Worm (Caenorhabditis elegans) whole organism, L1 larva: ENCODE measurements around the gene srx-116.

Experiments
- blmp-1 ChIP-seq: fragments of 150-350 bp; optimal IDR thresholded peaks from 2 replicates; lab custom pipeline; 2014; ENCODE audit warnings: missing biosample characterization, missing genetic modification characterization
- egl-13 ChIP-seq: sonication (generic microtip); optimal IDR thresholded peaks from 2 replicates; lab custom pipeline; 2016; ENCODE audit warnings: missing genotype, missing genetic modification reagents, missing genetic modification characterization, missing compliant biosample characterization
- egl-27 ChIP-seq, 2 experiments: fragments of 150-350 bp in 1 of 2; sonication (generic microtip); optimal IDR thresholded peaks; 3 replicates each; lab custom pipeline; 2017 to 2018; ENCODE audit warnings: missing biosample characterization in 2 of 2, missing genetic modification characterization in 2 of 2, missing genetic modification reagents in 2 of 2
- lin-13 ChIP-seq: fragments of 150-350 bp; optimal IDR thresholded peaks from 2 replicates; lab custom pipeline; 2014; ENCODE audit warnings: missing biosample characterization, missing genetic modification reagents, missing genetic modification characterization
- lin-15B ChIP-seq: fragments of 150-350 bp; sonication (generic microtip); optimal IDR thresholded peaks from 3 replicates; lab custom pipeline; 2014; ENCODE audit warnings: missing biosample characterization, missing genetic modification characterization
- lsy-2 ChIP-seq, 2 experiments: fragments of 150-350 bp; optimal IDR thresholded peaks; 2 replicates each; lab custom pipeline; 2014; ENCODE audit warnings: missing biosample characterization in 2 of 2, missing genetic modification characterization in 2 of 2
- nhr-85 ChIP-seq: sonication (generic microtip); peaks from one replicate; lab custom pipeline; 2016; ENCODE audit warnings: missing genetic modification characterization, inconsistent platforms, missing compliant biosample characterization
- rnt-1 ChIP-seq: sonication (generic microtip); optimal IDR thresholded peaks from 2 replicates; lab custom pipeline; 2016; ENCODE audit warnings: mild to moderate bottlenecking, missing genetic modification characterization, moderate library complexity, missing compliant biosample characterization
- unc-62 ChIP-seq: fragments of 150-350 bp; optimal IDR thresholded peaks from 2 replicates; lab custom pipeline; 2014; ENCODE audit warnings: missing biosample characterization, missing genetic modification reagents, missing genetic modification characterization

DNA sequence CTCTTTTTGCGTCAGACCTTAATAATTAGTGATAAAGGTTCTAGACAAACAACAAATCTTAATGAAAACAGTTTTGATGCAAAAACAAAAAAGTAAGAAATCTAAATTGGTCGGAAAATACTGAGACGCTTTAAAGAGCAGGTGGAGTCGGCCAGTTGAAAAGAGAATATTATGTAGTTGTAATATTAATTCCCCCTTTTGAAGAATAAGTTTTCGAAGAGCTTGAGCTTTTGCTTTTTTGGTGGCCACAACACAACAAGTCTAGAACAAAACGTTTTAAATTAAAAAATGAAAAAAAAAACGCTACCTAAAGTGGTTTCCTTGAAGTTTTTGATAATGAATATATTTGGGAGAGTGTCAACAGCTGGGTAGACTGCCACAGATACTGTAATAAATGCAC is 45.7 kb downstream of the srx-116 start, which contains the start of gene str-178:
- TF ChIP-seq rnt-1 (tag; lab: Kevin White, UChicago) (no peak), blmp-1 (no peak), nhr-85 (tag; lab: Kevin White, UChicago) (no peak), unc-62 (no peak), lsy-2 (tag; optimal IDR thresholded peaks at IDR 0.05; lab: Kevin White, UChicago) (no peak), egl-13 (tag; lab: Kevin White, UChicago) (no peak), egl-27 (tag; optimal IDR thresholded peaks at IDR 0.05; lab: Kevin White, UChicago) (no peak), lin-13 (GFP tag; lab: Kevin White, UChicago) (no peak), lin-15B (tag; lab: Kevin White, UChicago) (no peak)
